Worm (Caenorhabditis elegans): ENCODE data around the gene bath-37.

ce11 chrIV:12111477-12111876, 42.8 kb downstream of the bath-37 start, which contains the start of gene dlc-2:
- no peak for TF ChIP-seq unc-55 (GFP tag; optimal IDR thresholded peaks at IDR 0.05)
- TF ChIP-seq blmp-1 (tag; optimal IDR thresholded peaks at IDR 0.05; ENCODE audit: insufficient read depth) = no peak
- TF ChIP-seq snpc-4 (tag; optimal IDR thresholded peaks at IDR 0.05) = no peak
- no peak for TF ChIP-seq unc-39 (tag; optimal IDR thresholded peaks at IDR 0.05)
- no peak for TF ChIP-seq mab-5 (tag; optimal IDR thresholded peaks at IDR 0.05)
- TF ChIP-seq lin-11 (tag; optimal IDR thresholded peaks at IDR 0.05) = no peak
